Worm (Caenorhabditis elegans) whole organism, mixed stage, embryonic: ENCODE measurements around the gene stip-1.

Experiments used
- M03D4.4 ChIP-seq: sonication (generic microtip); optimal IDR thresholded peaks from 2 replicates; lab custom pipeline; 2017; ENCODE audit warnings: mild to moderate bottlenecking, missing genetic modification characterization, missing compliant biosample characterization
- bed-3 ChIP-seq: fragments of 200-800 bp; sonication (Bioruptor generic); optimal IDR thresholded peaks from 3 replicates; lab custom pipeline; 2018; ENCODE audit warnings: mild to moderate bottlenecking, missing genetic modification characterization, moderate library complexity, missing compliant biosample characterization
- blmp-1 ChIP-seq: fragments of 150-350 bp; optimal IDR thresholded peaks from 2 replicates; lab custom pipeline; 2014; ENCODE audit warnings: missing biosample characterization, missing genetic modification characterization
- ceh-39 ChIP-seq: fragments of 150-350 bp; optimal IDR thresholded peaks from 2 replicates; lab custom pipeline; 2014; ENCODE audit warnings: missing biosample characterization, missing genetic modification characterization
- ceh-43 ChIP-seq: fragments of 200-800 bp; sonication (Bioruptor generic); optimal IDR thresholded peaks from 2 replicates; lab custom pipeline; 2018; ENCODE audit warnings: mild to moderate bottlenecking, missing genetic modification characterization, moderate library complexity, missing compliant biosample characterization
- ceh-83 ChIP-seq: fragments of 200-800 bp; sonication (Bioruptor generic); optimal IDR thresholded peaks from 2 replicates; lab custom pipeline; 2018; ENCODE audit warnings: mild to moderate bottlenecking, missing genetic modification characterization, missing compliant biosample characterization
- ces-1 ChIP-seq: fragments of 150-350 bp; optimal IDR thresholded peaks from 2 replicates; lab custom pipeline; 2014; ENCODE audit warnings: missing biosample characterization, missing genetic modification reagents, missing genetic modification characterization
- cnd-1 ChIP-seq: fragments of 200-800 bp; sonication (Bioruptor generic); optimal IDR thresholded peaks from 2 replicates; lab custom pipeline; 2018; ENCODE audit warnings: mild to moderate bottlenecking, missing genetic modification characterization, missing compliant biosample characterization
- drap-1 ChIP-seq: fragments of 200-800 bp; sonication (Bioruptor generic); optimal IDR thresholded peaks from 3 replicates; lab custom pipeline; 2018; ENCODE audit warnings: mild to moderate bottlenecking, missing genetic modification characterization, missing compliant biosample characterization
- elt-1 ChIP-seq: sonication (generic microtip); optimal IDR thresholded peaks from 2 replicates; lab custom pipeline; 2017; ENCODE audit warnings: missing genetic modification characterization, mild to moderate bottlenecking, missing compliant biosample characterization, antibody characterized with exemption, moderate library complexity, borderline replicate concordance; ENCODE audit not compliant: insufficient read depth
- elt-3 ChIP-seq: fragments of 150-350 bp; optimal IDR thresholded peaks from 2 replicates; lab custom pipeline; 2014; ENCODE audit warnings: missing biosample characterization, missing genetic modification characterization
- flh-1 ChIP-seq: fragments of 200-800 bp; sonication (Bioruptor generic); optimal IDR thresholded peaks from 2 replicates; lab custom pipeline; 2018; ENCODE audit warnings: mild to moderate bottlenecking, missing genetic modification characterization, moderate library complexity, missing compliant biosample characterization
- ham-2 ChIP-seq: fragments of 200-800 bp; sonication (Bioruptor generic); optimal IDR thresholded peaks from 2 replicates; lab custom pipeline; 2018; ENCODE audit warnings: mild to moderate bottlenecking, missing genetic modification characterization, missing compliant biosample characterization
- lin-13 ChIP-seq: fragments of 150-350 bp; optimal IDR thresholded peaks from 2 replicates; lab custom pipeline; 2014; ENCODE audit warnings: missing biosample characterization, missing genetic modification characterization
- lsy-2 ChIP-seq: fragments of 150-350 bp; optimal IDR thresholded peaks from 2 replicates; lab custom pipeline; 2014; ENCODE audit warnings: missing biosample characterization, missing genetic modification characterization
- mab-5 ChIP-seq: fragments of 150-350 bp; optimal IDR thresholded peaks from 2 replicates; lab custom pipeline; 2014; ENCODE audit warnings: missing biosample characterization, missing genetic modification characterization
- mep-1 ChIP-seq: fragments of 150-350 bp; optimal IDR thresholded peaks from 2 replicates; lab custom pipeline; 2017; ENCODE audit warnings: missing biosample characterization, missing genetic modification reagents, missing genetic modification characterization, inconsistent platforms
- mls-2 ChIP-seq: sonication (generic microtip); optimal IDR thresholded peaks from 2 replicates; lab custom pipeline; 2016; ENCODE audit warnings: mild to moderate bottlenecking, missing genetic modification characterization, moderate library complexity, missing compliant biosample characterization
- nhr-2 ChIP-seq: fragments of 150-350 bp; optimal IDR thresholded peaks from 2 replicates; lab custom pipeline; 2014; ENCODE audit warnings: missing biosample characterization, missing genetic modification characterization
- nhr-237 ChIP-seq: fragments of 150-350 bp; optimal IDR thresholded peaks from 2 replicates; lab custom pipeline; 2014; ENCODE audit warnings: missing biosample characterization, missing genetic modification characterization
- nhr-28 ChIP-seq: fragments of 150-350 bp; optimal IDR thresholded peaks from 2 replicates; lab custom pipeline; 2014; ENCODE audit warnings: missing biosample characterization, missing genetic modification characterization
- nhr-76 ChIP-seq: sonication (generic microtip); optimal IDR thresholded peaks from 2 replicates; lab custom pipeline; 2017; ENCODE audit warnings: missing biosample characterization, missing genetic modification characterization
- pha-4 ChIP-seq: fragments of 150-350 bp; optimal IDR thresholded peaks from 2 replicates; lab custom pipeline; 2018; ENCODE audit warnings: missing biosample characterization, missing genetic modification reagents, missing genetic modification characterization
- sem-2 ChIP-seq: fragments of 200-800 bp; sonication (Bioruptor generic); optimal IDR thresholded peaks from 2 replicates; lab custom pipeline; 2018; ENCODE audit warnings: mild to moderate bottlenecking, missing genetic modification characterization, missing compliant biosample characterization
- sptf-1 ChIP-seq: sonication (generic microtip); optimal IDR thresholded peaks from 2 replicates; lab custom pipeline; 2017; ENCODE audit warnings: mild to moderate bottlenecking, missing genetic modification characterization, moderate library complexity, missing compliant biosample characterization
- tbx-8 ChIP-seq: fragments of 200-800 bp; sonication (Bioruptor generic); optimal IDR thresholded peaks from 2 replicates; lab custom pipeline; 2018; ENCODE audit warnings: mild to moderate bottlenecking, missing genetic modification characterization, moderate library complexity, missing compliant biosample characterization
- unc-120 ChIP-seq: sonication (generic microtip); optimal IDR thresholded peaks from 2 replicates; lab custom pipeline; 2017; ENCODE audit warnings: missing genetic modification characterization, missing compliant biosample characterization; ENCODE audit not compliant: poor library complexity, severe bottlenecking
- unc-39 ChIP-seq: fragments of 150-350 bp; optimal IDR thresholded peaks from 2 replicates; lab custom pipeline; 2014; ENCODE audit warnings: missing biosample characterization, missing genetic modification characterization
- unc-62 ChIP-seq: fragments of 150-350 bp; optimal IDR thresholded peaks from 2 replicates; lab custom pipeline; 2014; ENCODE audit warnings: missing biosample characterization, missing genetic modification reagents, missing genetic modification characterization
- zip-8 ChIP-seq: fragments of 150-350 bp; optimal IDR thresholded peaks from 2 replicates; lab custom pipeline; 2014; ENCODE audit warnings: missing biosample characterization, missing genetic modification characterization

The stip-1 gene

ce11 chrII:10384680-10385383, 35.0 kb upstream of the stip-1 start, which contains the start of gene ztf-27:
ztf-27 (plus strand) TSS chrII:10385333.
- TF ChIP-seq ham-2 (GFP tag; lab: Kevin White, UChicago) (no peak), nhr-237 (tag; lab: Kevin White, UChicago) (peak; percentile 41), ces-1 (GFP tag; lab: Kevin White, UChicago) (no peak), M03D4.4 (tag; lab: Kevin White, UChicago) (no peak), mls-2 (tag; lab: Kevin White, UChicago) (no peak), nhr-2 (no peak), mep-1 (tag; lab: Kevin White, UChicago) (no peak), unc-120 (tag; lab: Kevin White, UChicago) (peak; percentile 75), ceh-83 (GFP tag; lab: Kevin White, UChicago) (no peak), sem-2 (no peak), cnd-1 (tag; lab: Kevin White, UChicago) (no peak), elt-3 (tag; lab: Kevin White, UChicago) (no peak), nhr-28 (no peak), drap-1 (GFP tag; lab: Kevin White, UChicago) (no peak), mab-5 (no peak), elt-1 (tag; lab: Kevin White, UChicago) (no peak), zip-8 (tag; lab: Kevin White, UChicago) (no peak), sptf-1 (tag; lab: Kevin White, UChicago) (peak; percentile 37), unc-39 (tag; lab: Kevin White, UChicago) (no peak), lin-13 (no peak), blmp-1 (tag; lab: Kevin White, UChicago) (no peak), unc-62 (GFP tag; lab: Kevin White, UChicago) (no peak)
- TF ChIP-seq, all 35 proteins: peak for 3

- no peak for TF ChIP-seq M03D4.4 (tag; lab: Kevin White, UChicago)
- TF ChIP-seq unc-120 (tag; lab: Kevin White, UChicago) = peak; percentile 54
- peak; percentile 17 for TF ChIP-seq mep-1 (tag; lab: Kevin White, UChicago)
- TF ChIP-seq mls-2 (tag; lab: Kevin White, UChicago) = peak; percentile 34
- TF ChIP-seq elt-1 (tag; lab: Kevin White, UChicago) = no peak
- no peak for TF ChIP-seq tbx-8 (GFP tag; lab: Kevin White, UChicago)
- peak; percentile 48 for TF ChIP-seq nhr-237 (tag; lab: Kevin White, UChicago)
- no peak for TF ChIP-seq ham-2 (GFP tag; lab: Kevin White, UChicago)
- no peak for TF ChIP-seq lsy-2
- TF ChIP-seq pha-4 (tag; lab: Kevin White, UChicago) = no peak
These were observed 32.4 kb upstream of the stip-1 start for ce11 chrII:10382247-10382646.

ce11 chrII:10379546-10379945, 29.7 kb upstream of the stip-1 start:
- TF ChIP-seq bed-3 (GFP tag; lab: Kevin White, UChicago) (no peak), sptf-1 (tag; lab: Kevin White, UChicago) (no peak), mab-5 (no peak), ceh-43 (GFP tag; lab: Kevin White, UChicago) (no peak), nhr-237 (tag; lab: Kevin White, UChicago) (no peak)

- TF ChIP-seq tbx-8 (GFP tag; lab: Kevin White, UChicago) = no peak
These were observed 28.1 kb upstream of the stip-1 start for ce11 chrII:10377901-10378300.

- TF ChIP-seq blmp-1 (tag; lab: Kevin White, UChicago) = no peak
- no peak for TF ChIP-seq elt-1 (tag; lab: Kevin White, UChicago)
- no peak for TF ChIP-seq unc-120 (tag; lab: Kevin White, UChicago)
- no peak for TF ChIP-seq nhr-76 (tag; lab: Kevin White, UChicago)
- TF ChIP-seq ceh-39 (tag; lab: Kevin White, UChicago) = no peak
- TF ChIP-seq lsy-2 = no peak
- no peak for TF ChIP-seq nhr-237 (tag; lab: Kevin White, UChicago)
- TF ChIP-seq ceh-43 (GFP tag; lab: Kevin White, UChicago) = peak; percentile 43
- TF ChIP-seq nhr-28 = no peak
- TF ChIP-seq flh-1 (GFP tag; lab: Kevin White, UChicago) = no peak
- no peak for TF ChIP-seq cnd-1 (tag; lab: Kevin White, UChicago)
- no peak for TF ChIP-seq nhr-2
- TF ChIP-seq M03D4.4 (tag; lab: Kevin White, UChicago) = no peak
- TF ChIP-seq mls-2 (tag; lab: Kevin White, UChicago) = peak; percentile 55
- TF ChIP-seq sptf-1 (tag; lab: Kevin White, UChicago) = peak; percentile 64
- no peak for TF ChIP-seq mep-1 (tag; lab: Kevin White, UChicago)
These were observed 25.0 kb upstream of the stip-1 start for ce11 chrII:10374776-10375175.
